Fruit fly (Drosophila melanogaster): ENCODE measurements around the gene kon.

kon gene

DNA sequence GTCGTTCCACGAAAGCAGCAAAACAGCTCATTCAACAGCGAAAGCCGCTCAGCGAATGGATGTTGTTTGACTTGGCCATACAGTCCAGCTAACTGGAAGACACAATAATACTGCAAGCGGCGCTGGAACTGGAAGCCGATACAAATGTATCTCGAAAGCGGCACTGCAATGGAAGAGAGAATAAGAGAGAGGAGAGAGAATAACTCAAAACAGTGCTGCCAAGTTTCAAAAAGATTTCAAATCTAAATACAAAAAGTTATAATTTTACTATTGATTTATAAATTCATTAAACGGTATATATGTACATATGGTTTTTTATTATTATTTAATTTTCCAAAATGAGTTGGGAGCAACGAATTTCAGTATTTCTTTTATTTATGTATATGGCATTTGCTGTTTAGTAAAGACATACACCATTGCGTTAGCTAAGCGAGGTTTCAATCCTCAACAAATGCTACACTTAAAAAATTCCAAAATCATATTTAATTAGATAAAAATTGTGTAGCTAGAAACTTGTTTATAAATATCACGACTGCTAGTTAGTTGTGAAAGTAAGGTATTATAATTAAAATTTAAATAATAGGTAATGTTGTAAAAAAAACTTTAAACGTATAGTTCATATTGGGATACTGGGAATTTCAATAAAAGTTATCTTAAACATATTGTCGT is 19.3 kb downstream of the kon start, which contains the start of gene CG10283 (continued):
- peak; percentile 69 for TF ChIP-seq Abd-B (GFP tag; optimal IDR thresholded peaks at IDR 0.05)
- TF ChIP-seq kah (GFP tag; optimal IDR thresholded peaks at IDR 0.05): no peak
- TF ChIP-seq CG10209 (GFP tag; optimal IDR thresholded peaks at IDR 0.05): peak; percentile 16
- TF ChIP-seq CG7963 (GFP tag; IDR thresholded peaks at IDR 0.05; ENCODE audit: partially characterized antibody): no peak
- no peak; the same call in 1 of the 2 replicates for TF ChIP-seq klu (GFP tag; IDR thresholded peaks at IDR 0.05)
- peak; percentile 37 for TF ChIP-seq CG1602 (GFP tag; optimal IDR thresholded peaks at IDR 0.05)
- TF ChIP-seq Fer3 (tag; optimal IDR thresholded peaks at IDR 0.05): peak; percentile 3
- peak; percentile 77 for TF ChIP-seq gem (tag; optimal IDR thresholded peaks at IDR 0.05)
- no peak for TF ChIP-seq CG18476 (GFP tag; optimal IDR thresholded peaks at IDR 0.05)
- TF ChIP-seq az2 (GFP tag; optimal IDR thresholded peaks at IDR 0.05): peak; percentile 27
- TF ChIP-seq CG9437 (GFP tag; optimal IDR thresholded peaks at IDR 0.05): peak; percentile 34
- peak; percentile 57 for TF ChIP-seq CG12659 (GFP tag; optimal IDR thresholded peaks at IDR 0.05)
- no peak for TF ChIP-seq ftz-f1 (GFP tag; optimal IDR thresholded peaks at IDR 0.05)
- no peak for TF ChIP-seq CG1529 (GFP tag; optimal IDR thresholded peaks at IDR 0.05)
- peak; percentile 18; the same call in 1 of the 3 replicates for TF ChIP-seq CG6791 (GFP tag; IDR thresholded peaks at IDR 0.05; ENCODE audit: partially characterized antibody)
- TF ChIP-seq Hand (GFP tag; optimal IDR thresholded peaks at IDR 0.05): no peak
- peak; percentile 75 for TF ChIP-seq Dp (GFP tag; optimal IDR thresholded peaks at IDR 0.05)
- TF ChIP-seq CG17829 (tag; optimal IDR thresholded peaks at IDR 0.05): peak; percentile 45
- TF ChIP-seq sob (GFP tag; IDR thresholded peaks at IDR 0.05): peak; percentile 43; the same call in 1 of the 2 replicates
- no peak for TF ChIP-seq run (tag; optimal IDR thresholded peaks at IDR 0.05)
- TF ChIP-seq Ada2b (GFP tag; IDR thresholded peaks at IDR 0.05): 0 out of 2 replicates have a peak, but pooled peaks have one; percentile 10
- peak; percentile 51 for TF ChIP-seq dmrt11E (tag; optimal IDR thresholded peaks at IDR 0.05)
- TF ChIP-seq CG13424 (tag; optimal IDR thresholded peaks at IDR 0.05): peak; percentile 57
- TF ChIP-seq dpn (GFP tag; optimal IDR thresholded peaks at IDR 0.05): peak in 1 of 2 experiments; percentile 20
- peak; percentile 8 for TF ChIP-seq zfh2 (GFP tag; optimal IDR thresholded peaks at IDR 0.05)
- no peak for TF ChIP-seq CG18764 (GFP tag; optimal IDR thresholded peaks at IDR 0.05)
- peak in 1 of 2 experiments; percentile 11 for TF ChIP-seq Pdp1 (GFP tag; optimal IDR thresholded peaks at IDR 0.05)
- peak in 1 of 2 experiments; percentile 72 for TF ChIP-seq insv (GFP tag; optimal IDR thresholded peaks at IDR 0.05)
- no peak for TF ChIP-seq mirr (GFP tag; optimal IDR thresholded peaks at IDR 0.05)
- peak; percentile 7 for TF ChIP-seq CG12104 (GFP tag; optimal IDR thresholded peaks at IDR 0.05)
- peak; percentile 64 for TF ChIP-seq CTCF (GFP tag; optimal IDR thresholded peaks at IDR 0.05)
- TF ChIP-seq CG11504 (tag; optimal IDR thresholded peaks at IDR 0.05): peak; percentile 77
- peak; percentile 31 for TF ChIP-seq pros (GFP tag; optimal IDR thresholded peaks at IDR 0.05)
- peak; percentile 61 for TF ChIP-seq stwl (tag; optimal IDR thresholded peaks at IDR 0.05)
- TF ChIP-seq repo (GFP tag; optimal IDR thresholded peaks at IDR 0.05): no peak
- TF ChIP-seq cg (GFP tag; optimal IDR thresholded peaks at IDR 0.05): peak; percentile 29
- peak; percentile 33 for TF ChIP-seq nom (GFP tag; optimal IDR thresholded peaks at IDR 0.05)
- peak; percentile 29 for TF ChIP-seq CG1603 (tag; optimal IDR thresholded peaks at IDR 0.05)
- TF ChIP-seq CG7271 (tag; optimal IDR thresholded peaks at IDR 0.05): peak; percentile 40
- peak; percentile 28 for TF ChIP-seq wek (GFP tag; optimal IDR thresholded peaks at IDR 0.05)
- TF ChIP-seq ken (GFP tag; IDR thresholded peaks at IDR 0.05): peak; percentile 26; the same call in 1 of the 3 replicates
- TF ChIP-seq CG10147 (GFP tag; optimal IDR thresholded peaks at IDR 0.05): peak; percentile 3
- TF ChIP-seq CG11456 (GFP tag; IDR thresholded peaks at IDR 0.05): no peak
- peak; percentile 96 for TF ChIP-seq zf30C (GFP tag; optimal IDR thresholded peaks at IDR 0.05)
- peak; percentile 10 for TF ChIP-seq CG10654 (GFP tag; optimal IDR thresholded peaks at IDR 0.05)
- TF ChIP-seq pzg (GFP tag; optimal IDR thresholded peaks at IDR 0.05): peak; percentile 36
- TF ChIP-seq CG15514 (GFP tag; optimal IDR thresholded peaks at IDR 0.05): peak; percentile 63
- no peak for TF ChIP-seq gt (GFP tag; IDR thresholded peaks at IDR 0.05)
